Fruit fly (Drosophila melanogaster): Measurements from ENCODE around the gene CG33502.

- no peak for TF ChIP-seq toe (GFP tag; optimal IDR thresholded peaks at IDR 0.05)
- no peak for TF ChIP-seq kay (GFP tag; ENCODE audit: borderline replicate concordance)
- no peak for TF ChIP-seq Mnt (GFP tag; optimal IDR thresholded peaks at IDR 0.05)
- TF ChIP-seq CG1620 (GFP tag; optimal IDR thresholded peaks at IDR 0.05): no peak
- no peak for TF ChIP-seq cnc (optimal IDR thresholded peaks at IDR 0.05)
- no peak for TF ChIP-seq CG5204 (GFP tag; optimal IDR thresholded peaks at IDR 0.05)
- TF ChIP-seq CG12768 (GFP tag; optimal IDR thresholded peaks at IDR 0.05): no peak
- no peak for TF ChIP-seq Crg-1 (GFP tag; optimal IDR thresholded peaks at IDR 0.05)
- TF ChIP-seq tj (GFP tag; optimal IDR thresholded peaks at IDR 0.05): no peak
- no peak for TF ChIP-seq CG14711 (tag; optimal IDR thresholded peaks at IDR 0.05)
- TF ChIP-seq cic (GFP tag; optimal IDR thresholded peaks at IDR 0.05): no peak
Measured at dm6 chrX:21604956-21605502, 6.3 kb downstream of the CG33502 start, which contains the start of gene GCS2alpha.

All from whole organism, adult.